Fruit fly (Drosophila melanogaster): ENCODE results near the gene ems.

DNA sequence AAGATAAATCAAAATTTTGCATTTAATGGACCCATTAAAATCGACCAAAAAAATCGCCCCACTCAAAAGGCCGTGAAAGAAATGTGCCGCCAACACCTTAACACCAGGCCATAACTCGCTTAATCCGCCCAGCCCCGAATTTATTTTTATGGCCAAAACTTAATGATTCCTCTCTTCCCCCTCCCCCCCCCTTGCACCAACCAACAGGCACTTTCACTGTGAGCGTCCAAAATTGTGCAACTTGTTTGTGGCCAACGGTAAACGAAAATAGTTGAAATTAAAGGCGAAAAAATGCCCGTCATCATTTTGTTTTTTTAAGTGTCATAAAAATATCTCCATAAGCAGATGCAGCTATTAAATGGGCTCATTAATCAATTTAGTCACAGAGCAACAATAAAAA is 44.5 kb downstream of the ems start:
- TF ChIP-seq CG14014 (GFP tag; IDR thresholded peaks at IDR 0.05) (no peak), Adf1 (GFP tag; IDR thresholded peaks at IDR 0.05) (no peak), CG10366 (GFP tag; IDR thresholded peaks at IDR 0.05) (no peak), CG8388 (GFP tag; optimal IDR thresholded peaks at IDR 0.05) (no peak), hb (GFP tag; IDR thresholded peaks at IDR 0.05; ENCODE audit: partially characterized antibody) (no peak), NFAT (GFP tag; IDR thresholded peaks at IDR 0.05) (no peak), zf30C (GFP tag; optimal IDR thresholded peaks at IDR 0.05) (no peak), onecut (GFP tag; IDR thresholded peaks at IDR 0.05) (no peak), tgo (GFP tag; IDR thresholded peaks at IDR 0.05) (no peak)

Measured in whole organism, embryonic.